Worm (Caenorhabditis elegans): Measurements from ENCODE around the gene smim-14.

Gene smim-14

ce11 chrIII:3471403-3472053 is 2.0 kb upstream of the smim-14 start, which contains the start of gene rsu-1 (continued):
- peak; percentile 6 to 39 (median 34) for TF ChIP-seq ceh-82 (tag; optimal IDR thresholded peaks at IDR 0.05)
- TF ChIP-seq lin-35 (GFP tag; optimal IDR thresholded peaks at IDR 0.05): peak; percentile 37 to 42
- no peak for TF ChIP-seq sox-4 (tag; optimal IDR thresholded peaks at IDR 0.05)
- no peak for TF ChIP-seq ceh-8 (GFP tag; optimal IDR thresholded peaks at IDR 0.05)

DNA sequence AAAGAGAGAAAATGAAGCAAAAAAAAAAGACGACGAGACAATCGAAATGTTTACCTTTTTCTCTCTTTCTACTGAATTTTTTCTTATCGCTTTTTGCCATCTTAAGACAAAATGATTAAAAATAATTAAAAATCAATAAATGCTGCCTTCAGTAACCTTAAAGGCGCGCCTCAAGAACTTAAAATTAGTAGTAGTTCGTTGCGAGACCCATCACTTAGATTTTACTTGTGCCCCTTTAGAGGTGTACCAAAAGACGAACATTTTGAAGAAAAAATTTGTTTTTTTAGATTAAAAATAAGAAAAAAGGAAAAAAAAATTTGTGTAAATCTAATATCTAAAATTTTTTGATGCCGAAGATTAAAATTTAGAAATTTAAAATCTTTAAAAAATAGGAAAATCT is 1.4 kb upstream of the smim-14 start:
- TF ChIP-seq nhr-84 (tag; optimal IDR thresholded peaks at IDR 0.05): no peak
- TF ChIP-seq nhr-85 (tag): no peak
- no peak for TF ChIP-seq mab-9 (GFP tag; IDR thresholded peaks at IDR 0.05)
- no peak for TF ChIP-seq Y116A8C.19 (tag; optimal IDR thresholded peaks at IDR 0.05; ENCODE audit: borderline replicate concordance)
- TF ChIP-seq mef-2 (tag; optimal IDR thresholded peaks at IDR 0.05): no peak
- TF ChIP-seq nhr-19 (GFP tag; conservative IDR thresholded peaks at IDR 0.05): no peak
- no peak for TF ChIP-seq dsc-1 (tag; optimal IDR thresholded peaks at IDR 0.05)
- no peak for TF ChIP-seq elt-2 (tag; optimal IDR thresholded peaks at IDR 0.05)
- no peak for TF ChIP-seq unc-30 (tag; optimal IDR thresholded peaks at IDR 0.05)
- TF ChIP-seq mdl-1 (tag; optimal IDR thresholded peaks at IDR 0.05): no peak
- no peak for TF ChIP-seq hlh-4 (tag; optimal IDR thresholded peaks at IDR 0.05)
- TF ChIP-seq irx-1 (tag; optimal IDR thresholded peaks at IDR 0.05): no peak
- no peak for TF ChIP-seq nhr-90 (tag; optimal IDR thresholded peaks at IDR 0.05; ENCODE audit: poor library complexity)
- TF ChIP-seq egl-27 (tag; optimal IDR thresholded peaks at IDR 0.05): no peak

DNA sequence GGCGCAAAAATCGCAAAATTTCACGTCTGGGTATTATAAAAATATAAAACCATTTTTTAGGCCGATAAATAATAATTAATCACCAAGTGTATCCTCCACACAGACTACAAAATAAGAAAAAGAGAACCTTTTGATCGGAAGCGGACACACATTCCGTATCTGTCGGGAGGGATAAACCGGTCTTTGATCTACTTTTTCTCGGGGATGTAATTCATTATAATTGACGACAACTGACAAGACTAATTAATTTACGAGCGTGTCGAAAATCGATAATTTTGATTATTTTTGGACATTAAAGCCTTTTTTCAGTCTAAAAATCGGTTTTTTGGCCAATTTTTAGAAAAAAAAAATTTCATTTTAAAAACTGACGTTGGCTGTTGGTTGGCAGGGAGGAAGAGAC is 887 bp upstream of the smim-14 start:
- TF ChIP-seq grh-1 (GFP tag; IDR thresholded peaks at IDR 0.05) (no peak), elt-3 (tag; optimal IDR thresholded peaks at IDR 0.05) (peak in 1 of 6 experiments; percentile 39), rnt-1 (tag; optimal IDR thresholded peaks at IDR 0.05) (no peak), irx-1 (tag; optimal IDR thresholded peaks at IDR 0.05) (no peak), F16B12.6 (tag; optimal IDR thresholded peaks at IDR 0.05) (no peak), fkh-10 (GFP tag; optimal IDR thresholded peaks at IDR 0.05) (no peak), nhr-19 (GFP tag; conservative IDR thresholded peaks at IDR 0.05) (no peak), nhr-85 (tag) (peak; percentile 6), lsy-2 (tag; optimal IDR thresholded peaks at IDR 0.05) (no peak), snu-23 (GFP tag; optimal IDR thresholded peaks at IDR 0.05) (no peak), nhr-237 (tag; optimal IDR thresholded peaks at IDR 0.05) (no peak), mdl-1 (tag; optimal IDR thresholded peaks at IDR 0.05) (no peak), snpc-4 (tag; optimal IDR thresholded peaks at IDR 0.05) (no peak), blmp-1 (tag; optimal IDR thresholded peaks at IDR 0.05) (peak; percentile 80)

DNA sequence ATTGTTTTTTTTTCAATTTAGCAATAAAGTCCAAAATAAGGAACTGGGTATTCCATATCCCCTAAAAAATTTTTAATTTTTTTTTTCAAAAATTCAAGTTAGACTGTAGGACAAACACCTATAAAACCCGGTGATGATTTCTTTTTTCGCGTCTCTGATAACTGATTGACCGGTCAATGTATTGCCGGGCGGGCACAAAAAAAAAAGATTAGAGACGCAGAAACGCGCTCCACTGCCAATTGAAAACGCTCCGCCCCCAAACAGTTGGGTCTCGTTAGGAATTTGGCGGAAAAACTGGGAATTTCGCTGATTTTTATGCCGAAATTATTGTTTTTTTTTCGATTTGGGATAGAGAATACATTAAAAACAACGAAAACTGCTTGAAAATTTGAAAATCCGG is 1.2 kb downstream of the smim-14 start:
- no peak for TF ChIP-seq F16B12.6 (tag; optimal IDR thresholded peaks at IDR 0.05)

DNA sequence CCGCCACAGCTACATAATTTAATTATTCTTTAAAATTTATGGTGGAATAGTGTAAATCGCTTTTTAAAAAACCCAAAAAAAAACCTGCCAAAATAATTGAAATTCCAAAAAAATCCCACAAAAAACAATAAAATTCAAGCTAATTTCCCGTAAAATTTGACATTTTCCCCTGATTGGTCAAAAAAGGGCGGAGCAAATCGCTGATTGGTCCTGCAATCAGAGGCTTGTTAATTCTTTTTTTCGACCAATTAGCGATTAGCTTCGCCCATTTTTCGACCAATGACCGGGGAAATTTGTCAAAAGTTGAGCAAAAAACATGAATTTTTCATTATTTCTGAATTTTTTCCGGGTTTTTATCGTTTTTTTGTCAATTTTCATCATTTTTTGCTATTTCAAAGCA is 2.5 kb downstream of the smim-14 start:
- TF ChIP-seq ceh-8 (GFP tag; optimal IDR thresholded peaks at IDR 0.05) (no peak), nhr-237 (tag; optimal IDR thresholded peaks at IDR 0.05) (no peak), nhr-71 (tag; optimal IDR thresholded peaks at IDR 0.05) (no peak), skn-1 (tag; optimal IDR thresholded peaks at IDR 0.05) (no peak), nhr-19 (GFP tag; conservative IDR thresholded peaks at IDR 0.05) (no peak), nhr-76 (tag; optimal IDR thresholded peaks at IDR 0.05) (no peak), zip-4 (GFP tag; optimal IDR thresholded peaks at IDR 0.05) (no peak), snpc-4 (tag; optimal IDR thresholded peaks at IDR 0.05) (no peak), lin-35 (GFP tag; optimal IDR thresholded peaks at IDR 0.05) (no peak), dpl-1 (GFP tag; optimal IDR thresholded peaks at IDR 0.05) (no peak), unc-86 (tag; optimal IDR thresholded peaks at IDR 0.05) (no peak)
